Worm (Caenorhabditis elegans) whole organism, early embryonic: ENCODE results near the gene tre-2.

Source experiments
- B0310.2 ChIP-seq: sonication (generic microtip); optimal IDR thresholded peaks from 2 replicates; lab custom pipeline; 2016; ENCODE audit warnings: mild to moderate bottlenecking, missing genetic modification characterization, missing compliant biosample characterization
- ama-1 ChIP-seq: fragments of 150-350 bp; optimal IDR thresholded peaks from 2 replicates; lab custom pipeline; 2014
- ets-7 ChIP-seq: sonication (generic microtip); optimal IDR thresholded peaks from 2 replicates; lab custom pipeline; 2016; ENCODE audit warnings: missing genotype, missing genetic modification characterization, missing compliant biosample characterization
- hmbx-1 ChIP-seq: sonication (generic microtip); optimal IDR thresholded peaks from 2 replicates; lab custom pipeline; 2016; ENCODE audit warnings: mild to moderate bottlenecking, missing genetic modification characterization, missing compliant biosample characterization
- hnd-1 ChIP-seq: sonication (generic microtip); optimal IDR thresholded peaks from 2 replicates; lab custom pipeline; 2016; ENCODE audit warnings: missing genetic modification characterization, missing compliant biosample characterization
- scrt-1 ChIP-seq: fragments of 200-800 bp; sonication (Bioruptor generic); IDR thresholded peaks from 2 replicates; pipeline ENCODE4 v1.3.6; 2022; ENCODE audit warnings: missing genetic modification characterization, missing compliant biosample characterization
- tbx-11 ChIP-seq: fragments of 200-800 bp; sonication (Bioruptor generic); IDR thresholded peaks from 2 replicates; pipeline ENCODE4 v1.3.6; 2022; ENCODE audit warnings: missing genetic modification characterization, missing compliant biosample characterization
- tbx-37 ChIP-seq: fragments of 200-800 bp; sonication (Bioruptor generic); conservative IDR thresholded peaks from 2 replicates; pipeline ENCODE4 v1.3.6; 2022; ENCODE audit warnings: missing genetic modification reagents, missing genetic modification characterization, missing compliant biosample characterization

DNA sequence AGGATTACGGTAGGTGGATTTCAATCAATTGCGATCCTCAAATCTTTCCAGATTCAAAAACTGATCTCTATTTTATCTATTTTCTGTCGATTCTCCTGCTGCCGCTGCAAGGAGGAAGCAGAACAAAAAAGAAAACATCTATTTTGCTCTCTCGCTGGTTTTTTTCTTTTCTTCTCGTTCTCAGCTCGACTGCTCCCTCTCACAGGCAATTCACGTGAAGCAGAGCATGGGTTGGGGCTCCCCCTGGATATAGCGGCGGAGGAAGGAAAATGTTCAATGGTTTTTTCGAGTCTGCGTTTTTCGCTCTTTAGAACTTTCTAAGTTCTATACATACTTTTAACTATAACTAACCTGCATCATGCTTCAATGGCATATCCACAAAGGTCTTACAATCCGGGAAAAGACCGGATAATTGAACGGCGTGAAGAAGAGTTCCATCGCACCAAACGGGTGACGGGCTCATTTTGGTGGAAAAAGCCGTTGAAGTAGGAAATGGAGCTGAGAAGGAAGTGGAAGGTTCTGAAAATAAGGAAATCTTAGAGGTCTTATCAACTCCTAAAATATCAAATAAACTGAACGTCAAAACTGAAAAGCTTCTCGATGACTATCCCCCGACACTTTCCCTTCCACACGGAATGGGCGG lies 4.2 kb downstream of the tre-2 start:
- TF ChIP-seq ets-7 (tag; lab: Kevin White, UChicago) (no peak), tbx-37 (no peak), hmbx-1 (tag; lab: Kevin White, UChicago) (no peak), ama-1 (no peak), tbx-11 (GFP tag; lab: Robert Waterston, UW) (no peak), scrt-1 (no peak), hnd-1 (tag; lab: Kevin White, UChicago) (no peak), B0310.2 (tag; lab: Kevin White, UChicago) (no peak)
